Fruit fly (Drosophila melanogaster) whole organism, embryonic: ENCODE data around the gene CG5810.

Source experiments
- Antp ChIP-seq: fragments of 200-800 bp; sonication (Bioruptor generic); optimal IDR thresholded peaks from 3 replicates; lab custom pipeline; 2016; ENCODE audit warnings: missing biosample characterization, missing genetic modification characterization
- Bgb ChIP-seq: fragments of 200-800 bp; sonication (Bioruptor generic); IDR thresholded peaks from 2 replicates; pipeline ENCODE4 v1.3.6; 2022; ENCODE audit warnings: missing biosample characterization, missing genetic modification characterization; ENCODE audit not compliant: partially characterized antibody
- CG10267 ChIP-seq: fragments of 200-800 bp; sonication (Bioruptor generic); optimal IDR thresholded peaks from 2 replicates; lab custom pipeline; 2018; ENCODE audit warnings: missing biosample characterization, mild to moderate bottlenecking, missing genetic modification characterization, moderate library complexity
- CG10274 ChIP-seq: fragments of 200-800 bp; sonication (Bioruptor generic); optimal IDR thresholded peaks from 3 replicates; lab custom pipeline; 2017; ENCODE audit warnings: missing biosample characterization, mild to moderate bottlenecking, missing genetic modification characterization
- CG10654 ChIP-seq: fragments of 200-800 bp; sonication (Bioruptor generic); optimal IDR thresholded peaks from 2 replicates; lab custom pipeline; 2016; ENCODE audit warnings: missing biosample characterization, missing genetic modification characterization
- CG10979 ChIP-seq: fragments of 200-800 bp; sonication (Bioruptor generic); optimal IDR thresholded peaks from 2 replicates; lab custom pipeline; 2018; ENCODE audit warnings: missing biosample characterization, mild to moderate bottlenecking, missing genetic modification characterization, moderate library complexity
- CG11085 ChIP-seq: fragments of 200-800 bp; sonication (Bioruptor generic); IDR thresholded peaks from 2 replicates; pipeline ENCODE4 v1.3.6; 2022; ENCODE audit warnings: missing biosample characterization, missing genetic modification characterization
- CG12104 ChIP-seq: fragments of 200-800 bp; sonication (Bioruptor generic); optimal IDR thresholded peaks from 3 replicates; lab custom pipeline; 2016; ENCODE audit warnings: missing biosample characterization, missing genetic modification characterization
- CG12219 ChIP-seq: fragments of 200-800 bp; sonication (Bioruptor generic); optimal IDR thresholded peaks from 3 replicates; lab custom pipeline; 2018; ENCODE audit warnings: missing biosample characterization, mild to moderate bottlenecking, missing genetic modification characterization
- CG1233 ChIP-seq: fragments of 200-800 bp; sonication (Bioruptor generic); optimal IDR thresholded peaks from 4 replicates; lab custom pipeline; 2018; ENCODE audit warnings: missing biosample characterization, mild to moderate bottlenecking, missing genetic modification characterization
- CG14050 ChIP-seq: fragments of 200-800 bp; sonication (Bioruptor generic); IDR thresholded peaks from 3 replicates; pipeline ENCODE4 v1.3.6; 2022; ENCODE audit warnings: missing biosample characterization, missing genetic modification characterization
- CG15601 ChIP-seq: fragments of 200-800 bp; sonication (Bioruptor generic); optimal IDR thresholded peaks from 3 replicates; lab custom pipeline; 2019; ENCODE audit warnings: missing biosample characterization, mild to moderate bottlenecking, missing genetic modification characterization, moderate library complexity
- CG17328 ChIP-seq: fragments of 200-800 bp; sonication (Bioruptor generic); IDR thresholded peaks from 2 replicates; pipeline ENCODE4 v1.3.6; 2022; ENCODE audit warnings: missing biosample characterization, missing genetic modification characterization
- CG2120 ChIP-seq: fragments of 200-800 bp; sonication (Bioruptor generic); optimal IDR thresholded peaks from 3 replicates; lab custom pipeline; 2016; ENCODE audit warnings: missing biosample characterization, missing genetic modification characterization
- CG2199 ChIP-seq: fragments of 200-800 bp; sonication (Bioruptor generic); IDR thresholded peaks from 3 replicates; pipeline ENCODE4 v1.3.6; 2022; ENCODE audit warnings: missing biosample characterization, missing genetic modification characterization
- CG30431 ChIP-seq: fragments of 200-800 bp; sonication (Bioruptor generic); optimal IDR thresholded peaks from 2 replicates; lab custom pipeline; 2017; ENCODE audit warnings: missing biosample characterization, missing genetic modification characterization
- CG31441 ChIP-seq: fragments of 200-800 bp; sonication (Bioruptor generic); IDR thresholded peaks from 2 replicates; pipeline ENCODE4 v1.3.6; 2022; ENCODE audit warnings: missing biosample characterization, missing genetic modification characterization
- CG4854 ChIP-seq: fragments of 200-800 bp; sonication (Bioruptor generic); optimal IDR thresholded peaks from 2 replicates; lab custom pipeline; 2016; ENCODE audit warnings: missing biosample characterization, missing genetic modification characterization, inconsistent platforms
- CG8290 ChIP-seq, 3 experiments: fragments of 200-800 bp; sonication (Bioruptor generic); optimal IDR thresholded peaks; 2 replicates each; lab custom pipeline; 2016 to 2019; ENCODE audit warnings: missing biosample characterization in 3 of 3, missing genetic modification characterization in 3 of 3, mild to moderate bottlenecking in 2 of 3, moderate library complexity in 1 of 3
- CG8359 ChIP-seq: fragments of 200-800 bp; sonication (Bioruptor generic); optimal IDR thresholded peaks from 2 replicates; lab custom pipeline; 2017; ENCODE audit warnings: missing biosample characterization, mild to moderate bottlenecking, missing genetic modification characterization, borderline replicate concordance
- CG8765 ChIP-seq: fragments of 200-800 bp; sonication (Bioruptor generic); IDR thresholded peaks from 2 replicates; pipeline ENCODE4 v1.3.6; 2022; ENCODE audit warnings: missing biosample characterization, missing genetic modification characterization
- CG9437 ChIP-seq: fragments of 200-800 bp; sonication (Bioruptor generic); optimal IDR thresholded peaks from 2 replicates; lab custom pipeline; 2018; ENCODE audit warnings: missing biosample characterization, mild to moderate bottlenecking, missing genetic modification characterization
- Camta ChIP-seq: fragments of 200-800 bp; sonication (Bioruptor generic); optimal IDR thresholded peaks from 2 replicates; lab custom pipeline; 2016; ENCODE audit warnings: missing biosample characterization, missing genetic modification characterization
- CoRest ChIP-seq: fragments of 200-800 bp; sonication (Bioruptor generic); optimal IDR thresholded peaks from 3 replicates; lab custom pipeline; 2018; ENCODE audit warnings: missing biosample characterization, mild to moderate bottlenecking, missing genetic modification characterization, moderate library complexity
- Dip3 ChIP-seq: fragments of 200-800 bp; sonication (Bioruptor generic); optimal IDR thresholded peaks from 3 replicates; lab custom pipeline; 2016; ENCODE audit warnings: missing biosample characterization, missing genetic modification characterization
- Doc2 ChIP-seq: fragments of 200-800 bp; sonication (Bioruptor generic); IDR thresholded peaks from 2 replicates; pipeline ENCODE4 v1.3.6; 2022; ENCODE audit warnings: missing biosample characterization, missing genetic modification characterization
- Drgx ChIP-seq: fragments of 200-800 bp; sonication (Bioruptor generic); IDR thresholded peaks from 2 replicates; pipeline ENCODE4 v1.3.6; 2022; ENCODE audit warnings: missing biosample characterization, missing genetic modification characterization
- Elba2 ChIP-seq: fragments of 200-800 bp; sonication (Bioruptor generic); optimal IDR thresholded peaks from 3 replicates; lab custom pipeline; 2016; ENCODE audit warnings: missing biosample characterization, missing genetic modification characterization
- Fer2 ChIP-seq: fragments of 200-800 bp; sonication (Bioruptor generic); optimal IDR thresholded peaks from 2 replicates; lab custom pipeline; 2018; ENCODE audit warnings: missing biosample characterization, mild to moderate bottlenecking, missing genetic modification characterization, moderate library complexity
- Lhr ChIP-seq: fragments of 200-800 bp; sonication (Bioruptor generic); optimal IDR thresholded peaks from 3 replicates; lab custom pipeline; 2017; ENCODE audit warnings: mild to moderate bottlenecking, missing biosample characterization, missing genetic modification reagents, missing genetic modification characterization
- MTF-1 ChIP-seq: fragments of 200-800 bp; sonication (Bioruptor generic); optimal IDR thresholded peaks from 2 replicates; lab custom pipeline; 2018; ENCODE audit warnings: missing biosample characterization, mild to moderate bottlenecking, missing genetic modification characterization, borderline replicate concordance
- Nf-YA ChIP-seq: fragments of 200-800 bp; sonication (Bioruptor generic); IDR thresholded peaks from 2 replicates; pipeline ENCODE4 v1.3.6; 2022; ENCODE audit warnings: missing biosample characterization, missing genetic modification characterization
- TFAM ChIP-seq: fragments of 200-800 bp; sonication (Bioruptor generic); optimal IDR thresholded peaks from 2 replicates; lab custom pipeline; 2017; ENCODE audit warnings: missing biosample characterization, missing genetic modification characterization, inconsistent platforms
- chn ChIP-seq: fragments of 200-800 bp; sonication (Bioruptor generic); optimal IDR thresholded peaks from 2 replicates; lab custom pipeline; 2016; ENCODE audit warnings: missing biosample characterization, missing genetic modification characterization
- corto ChIP-seq: fragments of 200-800 bp; sonication (Bioruptor generic); optimal IDR thresholded peaks from 2 replicates; lab custom pipeline; 2016; ENCODE audit warnings: missing biosample characterization, mild to moderate bottlenecking, missing genetic modification characterization, moderate library complexity
- dmrt11E ChIP-seq: fragments of 200-800 bp; sonication (Bioruptor generic); optimal IDR thresholded peaks from 3 replicates; lab custom pipeline; 2018; ENCODE audit warnings: missing biosample characterization, mild to moderate bottlenecking, missing genetic modification characterization, moderate library complexity
- eve ChIP-seq, 2 experiments: fragments of >200 bp; optimal IDR thresholded peaks; 2 replicates each; lab custom pipeline; 2017; ENCODE audit warnings: missing biosample characterization in 2 of 2, missing genetic modification characterization in 2 of 2
- fd3F ChIP-seq: fragments of 200-800 bp; sonication (Bioruptor generic); optimal IDR thresholded peaks from 2 replicates; lab custom pipeline; 2018; ENCODE audit warnings: missing biosample characterization, mild to moderate bottlenecking, missing genetic modification characterization, moderate library complexity
- inv ChIP-seq: fragments of 200-800 bp; sonication (Bioruptor generic); IDR thresholded peaks from 2 replicates; pipeline ENCODE4 v1.3.6; 2022; ENCODE audit warnings: missing biosample characterization, missing genetic modification characterization; ENCODE audit not compliant: partially characterized antibody
- jumu ChIP-seq: fragments of 200-800 bp; sonication (Bioruptor generic); optimal IDR thresholded peaks from 3 replicates; lab custom pipeline; 2016; ENCODE audit warnings: missing biosample characterization, missing genetic modification characterization
- kay ChIP-seq: fragments of 200-800 bp; sonication (Bioruptor generic); optimal IDR thresholded peaks from 2 replicates; lab custom pipeline; 2016; ENCODE audit warnings: missing biosample characterization, missing genetic modification characterization
- lov ChIP-seq, 2 experiments: fragments of 200-800 bp in 1 of 2; fragments of >200 bp in 1 of 2; sonication (Bioruptor generic) in 1 of 2; IDR thresholded peaks in 1 of 2; optimal IDR thresholded peaks in 1 of 2; 2 replicates in 1 of 2; 3 replicates in 1 of 2; pipeline versions ENCODE4 v1.3.6 to Lab custom; 2017 to 2022; ENCODE audit warnings: missing biosample characterization in 1 of 2, missing genetic modification characterization in 1 of 2
- mirr ChIP-seq: fragments of 200-800 bp; sonication (Bioruptor generic); optimal IDR thresholded peaks from 3 replicates; lab custom pipeline; 2018; ENCODE audit warnings: missing biosample characterization, mild to moderate bottlenecking, missing genetic modification characterization
- nmo ChIP-seq: fragments of 200-800 bp; sonication (Bioruptor generic); optimal IDR thresholded peaks from 2 replicates; lab custom pipeline; 2018; ENCODE audit warnings: missing biosample characterization, mild to moderate bottlenecking, missing genetic modification characterization, moderate library complexity
- onecut ChIP-seq: fragments of 200-800 bp; sonication (Bioruptor generic); IDR thresholded peaks from 2 replicates; pipeline ENCODE4 v1.3.6; 2022; ENCODE audit warnings: missing biosample characterization, missing genetic modification characterization
- otp ChIP-seq: fragments of 200-800 bp; sonication (Bioruptor generic); IDR thresholded peaks from 3 replicates; pipeline ENCODE4, ENCODE4 v1.3.6; 2022; ENCODE audit warnings: missing biosample characterization, missing genetic modification characterization
- pb ChIP-seq: fragments of 200-800 bp; sonication (Bioruptor generic); optimal IDR thresholded peaks from 3 replicates; lab custom pipeline; 2016; ENCODE audit warnings: missing biosample characterization, missing genetic modification characterization
- tup ChIP-seq: fragments of 200-800 bp; sonication (Bioruptor generic); optimal IDR thresholded peaks from 2 replicates; lab custom pipeline; 2016; ENCODE audit warnings: missing biosample characterization, mild to moderate bottlenecking, missing genetic modification characterization, moderate library complexity

Gene CG5810

dm6 chr3R:21204500-21205167, 41.1 kb downstream of the CG5810 start (continued):
- peak; percentile 51 for TF ChIP-seq CG4854
- peak; percentile 78 for TF ChIP-seq CG10267 (tag; lab: Kevin White, UChicago)
- peak; percentile 21; the same call in 1 of the 3 replicates for TF ChIP-seq CG2199
- no peak for TF ChIP-seq CG8765
- peak; percentile 81 for TF ChIP-seq chn
- TF ChIP-seq inv (GFP tag; lab: Robert Waterston, UW) = no peak
- TF ChIP-seq CG8359 (GFP tag; lab: Kevin White, UChicago) = peak; percentile 71
- TF ChIP-seq CG1233 (GFP tag; lab: Kevin White, UChicago) = peak; percentile 70
- peak; percentile 93 for TF ChIP-seq Drgx (GFP tag; lab: Robert Waterston, UW)
- peak; percentile 83 for TF ChIP-seq CG9437 (GFP tag; lab: Kevin White, UChicago)
- no peak for TF ChIP-seq MTF-1 (GFP tag; lab: Kevin White, UChicago)
- peak; percentile 58; the same call in 1 of the 2 replicates for TF ChIP-seq Bgb (GFP tag; lab: Robert Waterston, UW)
- TF ChIP-seq eve (GFP tag; optimal IDR thresholded peaks at IDR 0.05; lab: Kevin White, UChicago) = peak in 1 of 2 experiments; percentile 98
- TF ChIP-seq CG10274 (GFP tag; lab: Kevin White, UChicago) = peak; percentile 35
- TF ChIP-seq dmrt11E (tag; lab: Kevin White, UChicago) = peak; percentile 79
- TF ChIP-seq CG31441 (GFP tag; lab: Robert Waterston, UW) = peak; percentile 82
- TF ChIP-seq Doc2 = no peak
- peak; percentile 70; the same call in 1 of the 2 replicates for TF ChIP-seq Nf-YA (GFP tag; lab: Robert Waterston, UW)
- TF ChIP-seq Camta = peak; percentile 88
- TF ChIP-seq CG17328 (GFP tag; lab: Robert Waterston, UW) = peak; percentile 61
- TF ChIP-seq CG12219 (GFP tag; lab: Kevin White, UChicago) = peak; percentile 89
- TF ChIP-seq CG14050 (GFP tag; lab: Robert Waterston, UW) = peak; percentile 55; the same call in 2 of the 3 replicates
- no peak for TF ChIP-seq Elba2 (GFP tag; lab: Kevin White, UChicago)
- peak; percentile 93 for TF ChIP-seq CG10979 (tag; lab: Kevin White, UChicago)
- peak; percentile 12 for TF ChIP-seq Fer2 (tag; lab: Kevin White, UChicago)
- TF ChIP-seq CG30431 (GFP tag; lab: Kevin White, UChicago) = peak; percentile 72
- peak; percentile 59 for TF ChIP-seq CG2120 (GFP tag; lab: Kevin White, UChicago)
- TF ChIP-seq CG12104 = peak; percentile 81
- peak; percentile 67 for TF ChIP-seq CG10654 (GFP tag; lab: Kevin White, UChicago)
- TF ChIP-seq mirr (GFP tag; lab: Kevin White, UChicago) = peak; percentile 22
- peak; percentile 78 for TF ChIP-seq Antp (GFP tag; lab: Kevin White, UChicago)
- peak; percentile 94 for TF ChIP-seq nmo (GFP tag; lab: Kevin White, UChicago)
- TF ChIP-seq Lhr (GFP tag; lab: Kevin White, UChicago) = peak; percentile 75
- peak; percentile 29 for TF ChIP-seq tup (GFP tag; lab: Kevin White, UChicago)
- TF ChIP-seq CG15601 (tag; lab: Kevin White, UChicago) = peak; percentile 88
- peak; percentile 41 for TF ChIP-seq Dip3 (GFP tag; lab: Kevin White, UChicago)
- TF ChIP-seq jumu (GFP tag; lab: Kevin White, UChicago) = peak; percentile 85
- peak; percentile 76 for TF ChIP-seq kay
- TF ChIP-seq CG8290 (GFP tag; optimal IDR thresholded peaks at IDR 0.05; lab: Kevin White, UChicago) = peak; percentile 39
- peak in 1 of 2 experiments; percentile 84 for TF ChIP-seq CG8290 (tag; optimal IDR thresholded peaks at IDR 0.05; lab: Kevin White, UChicago)
- TF ChIP-seq onecut (GFP tag; lab: Robert Waterston, UW) = peak; percentile 65
- TF ChIP-seq lov (optimal IDR thresholded peaks at IDR 0.05; lab: Kevin White, UChicago) = no peak
- TF ChIP-seq lov (GFP tag; IDR thresholded peaks at IDR 0.05; lab: Robert Waterston, UW) = no peak
- no peak; the same call in 2 of the 3 replicates for TF ChIP-seq otp (GFP tag; lab: Robert Waterston, UW)
- TF ChIP-seq corto = no peak
- no peak; the same call in 1 of the 2 replicates for TF ChIP-seq CG11085 (GFP tag; lab: Robert Waterston, UW)
- peak; percentile 88 for TF ChIP-seq CoRest (tag; lab: Kevin White, UChicago)
- TF ChIP-seq fd3F (GFP tag; lab: Kevin White, UChicago) = peak; percentile 58
- TF ChIP-seq pb = peak; percentile 77
- TF ChIP-seq TFAM (GFP tag; lab: Kevin White, UChicago) = no peak
